Worm (Caenorhabditis elegans) whole organism, late embryonic: ENCODE data around the gene pes-10.

Source experiments
- T23F11.4 ChIP-seq: fragments of 200-800 bp; sonication (Bioruptor generic); optimal IDR thresholded peaks from 2 replicates; lab custom pipeline; 2018; ENCODE audit warnings: mild to moderate bottlenecking, missing genetic modification characterization, missing compliant biosample characterization
- ama-1 ChIP-seq: fragments of 150-350 bp; optimal IDR thresholded peaks from 2 replicates; lab custom pipeline; 2014
- ceh-48 ChIP-seq: sonication (generic microtip); optimal IDR thresholded peaks from 2 replicates; lab custom pipeline; 2016; ENCODE audit warnings: missing genetic modification characterization, inconsistent platforms, missing compliant biosample characterization
- ceh-9 ChIP-seq: sonication (generic microtip); optimal IDR thresholded peaks from 2 replicates; lab custom pipeline; 2016; ENCODE audit warnings: mild to moderate bottlenecking, missing genetic modification characterization, inconsistent platforms, missing compliant biosample characterization
- elt-2 ChIP-seq: sonication (generic microtip); optimal IDR thresholded peaks from 2 replicates; lab custom pipeline; 2016; ENCODE audit warnings: missing genetic modification reagents, missing genetic modification characterization, missing compliant biosample characterization
- eyg-1 ChIP-seq: sonication (generic microtip); optimal IDR thresholded peaks from 2 replicates; lab custom pipeline; 2016; ENCODE audit warnings: missing genotype, missing genetic modification characterization, missing compliant biosample characterization
- odd-2 ChIP-seq: sonication (generic microtip); optimal IDR thresholded peaks from 2 replicates; lab custom pipeline; 2017; ENCODE audit warnings: antibody characterized with exemption, mild to moderate bottlenecking, missing genetic modification characterization, missing compliant biosample characterization
- pha-2 ChIP-seq: sonication (generic microtip); optimal IDR thresholded peaks from 2 replicates; lab custom pipeline; 2017; ENCODE audit warnings: mild to moderate bottlenecking, missing genetic modification characterization, missing compliant biosample characterization
- pqm-1 ChIP-seq: sonication (generic microtip); optimal IDR thresholded peaks from 2 replicates; lab custom pipeline; 2016; ENCODE audit warnings: missing genetic modification characterization, missing compliant biosample characterization
- rnt-1 ChIP-seq: sonication (generic microtip); optimal IDR thresholded peaks from 2 replicates; lab custom pipeline; 2016; ENCODE audit warnings: missing genetic modification characterization, missing compliant biosample characterization
- sox-4 ChIP-seq: sonication (generic microtip); optimal IDR thresholded peaks from 2 replicates; lab custom pipeline; 2017; ENCODE audit warnings: mild to moderate bottlenecking, missing genetic modification characterization, inconsistent platforms, missing compliant biosample characterization
- unc-3 ChIP-seq, 2 experiments: fragments of 200-800 bp in 1 of 2; sonication (Bioruptor generic) in 1 of 2; sonication (generic microtip) in 1 of 2; conservative IDR thresholded peaks in 1 of 2; optimal IDR thresholded peaks in 1 of 2; 2 replicates each; pipeline versions ENCODE4 v1.3.6 to Lab custom; 2016 to 2022; ENCODE audit warnings: missing compliant biosample characterization in 2 of 2, missing genetic modification characterization in 2 of 2, missing genetic modification reagents in 1 of 2
- zip-5 ChIP-seq: sonication (generic microtip); optimal IDR thresholded peaks from 2 replicates; lab custom pipeline; 2016; ENCODE audit warnings: missing genetic modification characterization, missing compliant biosample characterization

DNA sequence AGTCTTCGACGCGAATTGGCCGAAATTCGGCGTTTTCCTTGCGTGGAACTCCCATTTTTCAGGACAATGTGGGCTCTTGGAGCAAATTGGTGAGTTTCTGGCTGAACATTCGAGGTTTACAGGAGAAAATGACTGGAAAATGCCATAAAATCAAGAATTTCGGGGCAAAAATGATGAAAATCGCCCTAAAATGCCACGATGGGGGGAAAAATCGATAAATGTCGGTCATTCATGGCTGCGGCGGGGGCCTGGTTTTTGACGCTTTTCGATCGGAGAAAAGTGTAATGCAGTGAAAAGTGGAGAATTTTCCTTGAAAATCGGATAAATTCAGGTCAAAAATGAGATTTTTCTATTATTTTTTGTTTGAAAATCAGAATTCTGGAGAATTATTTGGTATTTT lies 42.5 kb downstream of the pes-10 start, which contains the start of the genes Y46G5A.18 and Y46G5A.47:
- TF ChIP-seq ama-1: no peak
- TF ChIP-seq unc-3 (GFP tag; conservative IDR thresholded peaks at IDR 0.05; lab: Robert Waterston, UW): no peak
- no peak for TF ChIP-seq unc-3 (tag; optimal IDR thresholded peaks at IDR 0.05; lab: Kevin White, UChicago)
- TF ChIP-seq ceh-48 (tag; lab: Kevin White, UChicago): peak; percentile 64
- no peak for TF ChIP-seq T23F11.4 (GFP tag; lab: Kevin White, UChicago)
- TF ChIP-seq eyg-1: no peak
- no peak for TF ChIP-seq sox-4 (tag; lab: Kevin White, UChicago)
- no peak for TF ChIP-seq odd-2 (tag; lab: Kevin White, UChicago)
- TF ChIP-seq elt-2: no peak
- no peak for TF ChIP-seq ceh-9 (tag; lab: Kevin White, UChicago)
- no peak for TF ChIP-seq zip-5 (tag; lab: Kevin White, UChicago)
- no peak for TF ChIP-seq pha-2 (tag; lab: Kevin White, UChicago)
- TF ChIP-seq rnt-1 (tag; lab: Kevin White, UChicago): no peak
- TF ChIP-seq pqm-1 (tag; lab: Kevin White, UChicago): no peak
